Worm (Caenorhabditis elegans) whole organism, midembryonic: Measurements from ENCODE around the gene hog-1.

Experiments used
- T22C8.4 ChIP-seq: fragments of 200-800 bp; sonication (Bioruptor generic); IDR thresholded peaks from 2 replicates; pipeline ENCODE4 v1.3.6; 2022; ENCODE audit warnings: missing genetic modification characterization, missing compliant biosample characterization
- cog-1 ChIP-seq: sonication (generic microtip); optimal IDR thresholded peaks from 2 replicates; lab custom pipeline; 2016; ENCODE audit warnings: missing genetic modification characterization, missing compliant biosample characterization
- flt-1 ChIP-seq: fragments of 200-800 bp; sonication (Bioruptor generic); IDR thresholded peaks from 2 replicates; pipeline ENCODE4 v1.3.6; 2022; ENCODE audit warnings: missing genetic modification characterization, missing compliant biosample characterization
- med-1 ChIP-seq: sonication (generic microtip); optimal IDR thresholded peaks from 2 replicates; lab custom pipeline; 2017; ENCODE audit warnings: missing genetic modification characterization, mild to moderate bottlenecking, missing compliant biosample characterization, antibody characterized with exemption, missing genetic modification reagents; ENCODE audit not compliant: insufficient read depth
- ref-1 ChIP-seq: fragments of 200-800 bp; sonication (Bioruptor generic); conservative IDR thresholded peaks from 2 replicates; pipeline ENCODE4 v1.3.6; 2022; ENCODE audit warnings: missing genetic modification reagents, missing genetic modification characterization, missing compliant biosample characterization
- tab-1 ChIP-seq: fragments of 200-800 bp; sonication (Bioruptor generic); IDR thresholded peaks from 2 replicates; pipeline ENCODE4 v1.3.6; 2022; ENCODE audit warnings: missing genetic modification characterization, missing compliant biosample characterization
- ztf-23 ChIP-seq: fragments of 200-800 bp; sonication (Bioruptor generic); IDR thresholded peaks from 2 replicates; pipeline ENCODE4 v1.3.6; 2022; ENCODE audit warnings: missing genetic modification reagents, missing genetic modification characterization, missing compliant biosample characterization
- ztf-29 ChIP-seq: fragments of 200-800 bp; sonication (Bioruptor generic); IDR thresholded peaks from 2 replicates; pipeline ENCODE4 v1.3.6; 2022; ENCODE audit warnings: missing genetic modification reagents, missing genetic modification characterization, missing compliant biosample characterization

- no peak for TF ChIP-seq tab-1
- TF ChIP-seq cog-1 (tag; lab: Kevin White, UChicago) = no peak
- TF ChIP-seq ztf-29 (GFP tag; lab: Robert Waterston, UW) = no peak
- no peak for TF ChIP-seq flt-1 (GFP tag; lab: Robert Waterston, UW)
- TF ChIP-seq T22C8.4 = no peak
- no peak for TF ChIP-seq med-1 (GFP tag; lab: Kevin White, UChicago)
- TF ChIP-seq ref-1 (GFP tag; lab: Robert Waterston, UW) = no peak
- TF ChIP-seq ztf-23 (GFP tag; lab: Robert Waterston, UW) = no peak
These were observed 17.5 kb downstream of the hog-1 start for ce11 chrX:5836527-5836926.
